Worm (Caenorhabditis elegans): Measurements from ENCODE around the gene srx-90.

ce11 chrV:11593427-11593826 lies 12.5 kb downstream of the srx-90 start, which contains the start of gene srx-80:
- TF ChIP-seq unc-62 (GFP tag; optimal IDR thresholded peaks at IDR 0.05 in 1 of 2) = no peak
- no peak for TF ChIP-seq unc-62 (tag; optimal IDR thresholded peaks at IDR 0.05)
- no peak for TF ChIP-seq fkh-10 (GFP tag; optimal IDR thresholded peaks at IDR 0.05)
- TF ChIP-seq vab-7 (GFP tag; IDR thresholded peaks at IDR 0.05) = no peak
- TF ChIP-seq lir-3 (tag; optimal IDR thresholded peaks at IDR 0.05) = no peak
- no peak for TF ChIP-seq spr-1 (tag; optimal IDR thresholded peaks at IDR 0.05)
- no peak for TF ChIP-seq ceh-82 (tag; optimal IDR thresholded peaks at IDR 0.05)
- no peak for TF ChIP-seq lin-1 (GFP tag; IDR thresholded peaks at IDR 0.05)
- TF ChIP-seq pqm-1 (tag; optimal IDR thresholded peaks at IDR 0.05) = no peak
- TF ChIP-seq nhr-41 (GFP tag; IDR thresholded peaks at IDR 0.05) = no peak
- TF ChIP-seq nhr-237 (tag; optimal IDR thresholded peaks at IDR 0.05) = no peak
- TF ChIP-seq lin-38 (GFP tag; IDR thresholded peaks at IDR 0.05) = no peak
